Fruit fly (Drosophila melanogaster) whole organism: ENCODE measurements around the gene CG31937.

Experiments
- CG8478 ChIP-seq: fragments of >200 bp; optimal IDR thresholded peaks from 2 replicates; lab custom pipeline; 2018; ENCODE audit warnings: inconsistent platforms
- Dll ChIP-seq: fragments of >200 bp; optimal IDR thresholded peaks from 2 replicates; lab custom pipeline; 2017
- EcR ChIP-seq, 2 experiments: fragments of >200 bp; optimal IDR thresholded peaks; 2 replicates each; lab custom pipeline; 2017; ENCODE audit warnings: missing biosample characterization in 2 of 2, missing genetic modification characterization in 2 of 2, missing genetic modification reagents in 2 of 2
- psq ChIP-seq: fragments of >200 bp; optimal IDR thresholded peaks from 2 replicates; lab custom pipeline; 2017

DNA sequence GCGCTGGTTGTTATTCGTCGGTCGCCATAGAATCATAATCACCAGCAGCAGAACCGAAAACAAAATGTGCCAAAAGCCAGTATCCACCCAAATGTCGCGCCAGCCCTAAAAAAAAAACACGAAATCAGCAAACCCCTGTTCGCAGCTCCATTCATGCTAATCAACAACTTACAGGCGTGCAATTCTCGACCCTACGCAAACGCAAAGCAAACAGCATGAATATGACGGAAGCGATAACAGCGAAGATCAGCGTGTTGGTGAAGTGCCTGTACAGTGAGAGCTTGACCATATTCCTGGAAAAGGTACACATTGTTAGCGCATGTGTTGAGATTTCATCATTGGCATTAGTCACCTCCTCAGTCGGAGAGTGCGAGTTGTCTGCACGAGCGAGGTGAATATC is 21.6 kb upstream of the CG31937 start:
- TF ChIP-seq Dll (lab: Kevin White, UChicago): no peak
- TF ChIP-seq psq: no peak
- no peak for TF ChIP-seq EcR (GFP tag; optimal IDR thresholded peaks at IDR 0.05; lab: Kevin White, UChicago)
- TF ChIP-seq CG8478 (lab: Kevin White, UChicago): no peak
